Fruit fly (Drosophila melanogaster) whole organism, embryonic: ENCODE measurements around the gene Uggt.

Source experiments
- Aef1 ChIP-seq: fragments of 200-800 bp; sonication (Bioruptor generic); IDR thresholded peaks from 3 replicates; pipeline ENCODE4 v1.3.6; 2022; ENCODE audit warnings: missing biosample characterization, missing genetic modification characterization
- B-H2 ChIP-seq: fragments of 200-800 bp; sonication (Bioruptor generic); optimal IDR thresholded peaks from 2 replicates; lab custom pipeline; 2018; ENCODE audit warnings: missing biosample characterization, mild to moderate bottlenecking, missing genetic modification characterization
- Bgb ChIP-seq: fragments of 200-800 bp; sonication (Bioruptor generic); IDR thresholded peaks from 2 replicates; pipeline ENCODE4 v1.3.6; 2022; ENCODE audit warnings: missing biosample characterization, missing genetic modification characterization; ENCODE audit not compliant: partially characterized antibody
- Blimp-1 ChIP-seq: fragments of 200-800 bp; sonication (Bioruptor generic); optimal IDR thresholded peaks from 3 replicates; lab custom pipeline; 2018; ENCODE audit warnings: missing biosample characterization, missing genetic modification characterization, mild to moderate bottlenecking, moderate library complexity, missing genetic modification reagents
- CG11093 ChIP-seq: fragments of 200-800 bp; sonication (Bioruptor generic); IDR thresholded peaks from 3 replicates; pipeline ENCODE4 v1.3.6; 2022; ENCODE audit warnings: missing biosample characterization, missing genetic modification characterization
- CG12219 ChIP-seq: fragments of 200-800 bp; sonication (Bioruptor generic); optimal IDR thresholded peaks from 3 replicates; lab custom pipeline; 2018; ENCODE audit warnings: missing biosample characterization, mild to moderate bottlenecking, missing genetic modification characterization
- CG14441 ChIP-seq: fragments of 200-800 bp; sonication (Bioruptor generic); IDR thresholded peaks from 2 replicates; pipeline ENCODE4 v1.3.6; 2022; ENCODE audit warnings: missing biosample characterization, missing genetic modification characterization
- CG18011 ChIP-seq: fragments of 200-800 bp; sonication (Bioruptor generic); optimal IDR thresholded peaks from 2 replicates; lab custom pipeline; 2017; ENCODE audit warnings: missing biosample characterization, missing genetic modification characterization, mild to moderate bottlenecking, moderate library complexity, missing genotype
- CG30403 ChIP-seq: fragments of 200-800 bp; sonication (Bioruptor generic); optimal IDR thresholded peaks from 3 replicates; lab custom pipeline; 2016; ENCODE audit warnings: missing biosample characterization, missing genetic modification characterization
- CG31224 ChIP-seq: fragments of 200-800 bp; sonication (Bioruptor generic); IDR thresholded peaks from 2 replicates; pipeline ENCODE4 v1.3.6; 2022; ENCODE audit warnings: missing biosample characterization, missing genetic modification characterization
- CG3281 ChIP-seq: fragments of 200-800 bp; sonication (Bioruptor generic); optimal IDR thresholded peaks from 3 replicates; lab custom pipeline; 2017; ENCODE audit warnings: missing biosample characterization, mild to moderate bottlenecking, missing genetic modification characterization
- CG3726 ChIP-seq: fragments of 200-800 bp; sonication (Bioruptor generic); IDR thresholded peaks from 3 replicates; pipeline ENCODE4, ENCODE4 v1.3.6; 2022; ENCODE audit warnings: missing biosample characterization, missing genetic modification characterization
- CG4328 ChIP-seq: fragments of 200-800 bp; sonication (Bioruptor generic); optimal IDR thresholded peaks from 3 replicates; lab custom pipeline; 2017; ENCODE audit warnings: missing biosample characterization, missing genetic modification reagents, missing genetic modification characterization
- CG5180 ChIP-seq: fragments of 200-800 bp; sonication (Bioruptor generic); optimal IDR thresholded peaks from 3 replicates; lab custom pipeline; 2017; ENCODE audit warnings: missing biosample characterization, missing genetic modification characterization, mild to moderate bottlenecking, moderate library complexity, missing genetic modification reagents
- CG8089 ChIP-seq: fragments of 200-800 bp; sonication (Bioruptor generic); optimal IDR thresholded peaks from 3 replicates; lab custom pipeline; 2016; ENCODE audit warnings: missing biosample characterization, missing genetic modification characterization
- CG9609 ChIP-seq: fragments of 200-800 bp; sonication (Bioruptor generic); optimal IDR thresholded peaks from 3 replicates; lab custom pipeline; 2016; ENCODE audit warnings: missing biosample characterization, missing genetic modification characterization
- Dip3 ChIP-seq: fragments of 200-800 bp; sonication (Bioruptor generic); optimal IDR thresholded peaks from 3 replicates; lab custom pipeline; 2016; ENCODE audit warnings: missing biosample characterization, missing genetic modification characterization
- Dll ChIP-seq: fragments of 200-800 bp; sonication (Bioruptor generic); IDR thresholded peaks from 4 replicates; pipeline ENCODE4 v1.3.6; 2022; ENCODE audit warnings: missing biosample characterization, missing genetic modification characterization; ENCODE audit not compliant: partially characterized antibody
- Elba2 ChIP-seq: fragments of 200-800 bp; sonication (Bioruptor generic); optimal IDR thresholded peaks from 3 replicates; lab custom pipeline; 2016; ENCODE audit warnings: missing biosample characterization, missing genetic modification characterization
- Hmr ChIP-seq: fragments of 200-800 bp; sonication (Bioruptor generic); optimal IDR thresholded peaks from 3 replicates; lab custom pipeline; 2017; ENCODE audit warnings: mild to moderate bottlenecking, missing biosample characterization, missing genetic modification reagents, missing genetic modification characterization
- Hr39 ChIP-seq: fragments of >200 bp; optimal IDR thresholded peaks from 2 replicates; lab custom pipeline; 2017
- Lpt ChIP-seq: fragments of >200 bp; optimal IDR thresholded peaks from 2 replicates; lab custom pipeline; 2018; ENCODE audit warnings: missing biosample characterization, missing genetic modification characterization
- MBD-R2 ChIP-seq: fragments of 200-800 bp; sonication (Bioruptor generic); IDR thresholded peaks from 2 replicates; pipeline ENCODE4 v1.3.6; 2022; ENCODE audit warnings: missing biosample characterization, missing genetic modification characterization
- Mad ChIP-seq: fragments of 200-800 bp; sonication (Bioruptor generic); optimal IDR thresholded peaks from 2 replicates; lab custom pipeline; 2016; ENCODE audit warnings: missing biosample characterization, missing genetic modification characterization
- Neu2 ChIP-seq: fragments of 200-800 bp; sonication (Bioruptor generic); optimal IDR thresholded peaks from 3 replicates; lab custom pipeline; 2016; ENCODE audit warnings: missing biosample characterization, missing genetic modification characterization, borderline replicate concordance
- Vsx1 ChIP-seq: fragments of 200-800 bp; sonication (Bioruptor generic); optimal IDR thresholded peaks from 2 replicates; lab custom pipeline; 2017; ENCODE audit warnings: missing biosample characterization, mild to moderate bottlenecking, missing genetic modification characterization, missing genetic modification reagents
- YL-1 ChIP-seq: fragments of 200-800 bp; sonication (Bioruptor generic); optimal IDR thresholded peaks from 3 replicates; lab custom pipeline; 2017; ENCODE audit warnings: missing biosample characterization, mild to moderate bottlenecking, missing genetic modification characterization
- ato ChIP-seq: fragments of 200-800 bp; sonication (Bioruptor generic); IDR thresholded peaks from 2 replicates; pipeline ENCODE4 v1.3.6; 2022; ENCODE audit warnings: missing biosample characterization, missing genetic modification characterization; ENCODE audit not compliant: partially characterized antibody
- bowl ChIP-seq: fragments of 200-800 bp; sonication (Bioruptor generic); IDR thresholded peaks from 2 replicates; pipeline ENCODE4 v1.3.6; 2022; ENCODE audit warnings: missing biosample characterization, missing genetic modification characterization
- crc ChIP-seq: fragments of 200-800 bp; sonication (Bioruptor generic); optimal IDR thresholded peaks from 2 replicates; lab custom pipeline; 2016; ENCODE audit warnings: missing biosample characterization, missing genetic modification characterization
- dati ChIP-seq: fragments of 200-800 bp; sonication (Bioruptor generic); IDR thresholded peaks from 2 replicates; pipeline ENCODE4 v1.3.6; 2022; ENCODE audit warnings: missing biosample characterization, missing genetic modification characterization
- fd102C ChIP-seq: fragments of 200-800 bp; sonication (Bioruptor generic); optimal IDR thresholded peaks from 2 replicates; lab custom pipeline; 2018; ENCODE audit warnings: missing biosample characterization, mild to moderate bottlenecking, missing genetic modification characterization, moderate library complexity
- fd3F ChIP-seq: fragments of 200-800 bp; sonication (Bioruptor generic); optimal IDR thresholded peaks from 2 replicates; lab custom pipeline; 2018; ENCODE audit warnings: missing biosample characterization, mild to moderate bottlenecking, missing genetic modification characterization, moderate library complexity
- fd64A ChIP-seq: fragments of 200-800 bp; sonication (Bioruptor generic); optimal IDR thresholded peaks from 3 replicates; lab custom pipeline; 2018; ENCODE audit warnings: missing biosample characterization, mild to moderate bottlenecking, missing genetic modification characterization
- fru ChIP-seq: fragments of >200 bp; optimal IDR thresholded peaks from 2 replicates; lab custom pipeline; 2017
- h ChIP-seq: fragments of >200 bp; optimal IDR thresholded peaks from 2 replicates; lab custom pipeline; 2017
- ham ChIP-seq: fragments of 200-800 bp; sonication (Bioruptor generic); IDR thresholded peaks from 2 replicates; pipeline ENCODE4 v1.3.6; 2022; ENCODE audit warnings: missing biosample characterization, missing genetic modification characterization
- hkb ChIP-seq, 2 experiments: fragments of 200-800 bp in 1 of 2; fragments of >200 bp in 1 of 2; sonication (Bioruptor generic) in 1 of 2; IDR thresholded peaks in 1 of 2; optimal IDR thresholded peaks in 1 of 2; 2 replicates each; pipeline versions ENCODE4 v1.3.6 to Lab custom; 2017 to 2022; ENCODE audit warnings: missing biosample characterization in 1 of 2, missing genetic modification characterization in 1 of 2
- hth ChIP-seq: fragments of >200 bp; optimal IDR thresholded peaks from 2 replicates; lab custom pipeline; 2017; ENCODE audit warnings: inconsistent platforms
- lab ChIP-seq: fragments of 200-800 bp; sonication (Bioruptor generic); optimal IDR thresholded peaks from 3 replicates; lab custom pipeline; 2017; ENCODE audit warnings: missing biosample characterization, missing genetic modification characterization, mild to moderate bottlenecking, moderate library complexity, missing genetic modification reagents
- org-1 ChIP-seq: fragments of 200-800 bp; sonication (Bioruptor generic); optimal IDR thresholded peaks from 2 replicates; lab custom pipeline; 2017; ENCODE audit warnings: missing biosample characterization, missing genetic modification characterization
- pan ChIP-seq, 4 experiments: fragments of >200 bp in 3 of 4; fragments of 200-800 bp in 1 of 4; sonication (Bioruptor generic) in 1 of 4; optimal IDR thresholded peaks in 3 of 4; IDR thresholded peaks in 1 of 4; 2 replicates each; pipeline versions ENCODE4 v1.3.6 to Lab custom; 2017 to 2022; ENCODE audit warnings: missing biosample characterization in 2 of 4, missing genetic modification characterization in 2 of 4, mixed read lengths in 1 of 4
- pros ChIP-seq: fragments of 200-800 bp; sonication (Bioruptor generic); optimal IDR thresholded peaks from 3 replicates; lab custom pipeline; 2019; ENCODE audit warnings: missing biosample characterization, mild to moderate bottlenecking, missing genetic modification characterization, moderate library complexity
- pum ChIP-seq: fragments of 200-800 bp; sonication (Bioruptor generic); optimal IDR thresholded peaks from 2 replicates; lab custom pipeline; 2016; ENCODE audit warnings: missing biosample characterization, missing genetic modification characterization
- ranshi ChIP-seq: fragments of 200-800 bp; sonication (Bioruptor generic); IDR thresholded peaks from 2 replicates; pipeline ENCODE4 v1.3.6; 2022; ENCODE audit warnings: missing biosample characterization, missing genetic modification characterization
- repo ChIP-seq: fragments of 200-800 bp; sonication (Bioruptor generic); optimal IDR thresholded peaks from 2 replicates; lab custom pipeline; 2016; ENCODE audit warnings: missing biosample characterization, missing genetic modification characterization
- sens ChIP-seq: fragments of 200-800 bp; sonication (Bioruptor generic); peaks from one replicate; lab custom pipeline; 2016; ENCODE audit warnings: missing biosample characterization, missing genetic modification characterization
- sima ChIP-seq: fragments of 200-800 bp; sonication (Bioruptor generic); optimal IDR thresholded peaks from 2 replicates; lab custom pipeline; 2016; ENCODE audit warnings: missing biosample characterization, missing genetic modification characterization
- unc-4 ChIP-seq: fragments of 200-800 bp; sonication (Bioruptor generic); IDR thresholded peaks from 2 replicates; pipeline ENCODE4 v1.3.6; 2022; ENCODE audit warnings: missing biosample characterization, missing genetic modification characterization; ENCODE audit not compliant: partially characterized antibody
- zfh1 ChIP-seq: fragments of 200-800 bp; sonication (Bioruptor generic); IDR thresholded peaks from 3 replicates; pipeline ENCODE4 v1.3.6; 2022; ENCODE audit warnings: missing biosample characterization, missing genetic modification characterization
- zfh2 ChIP-seq: fragments of 200-800 bp; sonication (Bioruptor generic); optimal IDR thresholded peaks from 2 replicates; lab custom pipeline; 2016; ENCODE audit warnings: missing biosample characterization, missing genetic modification characterization

Gene Uggt

DNA sequence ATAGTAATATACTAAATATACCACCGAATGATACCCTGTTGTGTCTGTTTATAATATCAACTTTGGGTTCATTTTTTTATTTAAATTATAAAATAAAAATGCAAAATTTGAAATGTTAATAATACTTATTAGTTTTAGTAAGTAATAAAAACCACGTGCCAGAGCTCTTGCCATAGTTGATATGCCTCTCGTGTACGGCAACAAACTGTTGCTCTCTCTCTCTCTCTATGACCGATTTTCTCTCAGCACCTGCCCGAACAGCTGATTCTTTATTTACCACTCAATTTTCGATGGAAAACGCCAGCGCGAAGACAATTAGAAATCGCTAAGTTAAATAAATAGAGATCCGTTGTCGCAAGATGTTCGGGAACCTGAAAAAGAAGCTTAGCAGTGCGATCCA, 5.0 kb upstream of the Uggt start, which contains the start of gene Dysb (continued):
- TF ChIP-seq CG5180 (GFP tag; lab: Kevin White, UChicago) (peak; percentile 74), CG9609 (GFP tag; lab: Kevin White, UChicago) (peak; percentile 36), ato (GFP tag; lab: Robert Waterston, UW) (no peak), ranshi (GFP tag; lab: Robert Waterston, UW) (peak; percentile 81), CG11093 (GFP tag; lab: Robert Waterston, UW) (peak; percentile 63; the same call in 1 of the 3 replicates), repo (GFP tag; lab: Kevin White, UChicago) (no peak), Elba2 (GFP tag; lab: Kevin White, UChicago) (peak; percentile 44), bowl (GFP tag; lab: Robert Waterston, UW) (peak; percentile 78), dati (GFP tag; lab: Robert Waterston, UW) (peak; percentile 81), Neu2 (GFP tag; lab: Kevin White, UChicago) (no peak), crc (peak; percentile 42), sima (GFP tag; lab: Kevin White, UChicago) (no peak), MBD-R2 (peak; percentile 77), fd3F (peak; percentile 81), hth (lab: Kevin White, UChicago) (no peak), fd102C (GFP tag; lab: Kevin White, UChicago) (peak; percentile 41), h (lab: Kevin White, UChicago) (no peak), fd64A (GFP tag; lab: Kevin White, UChicago) (peak; percentile 52), CG4328 (GFP tag; lab: Kevin White, UChicago) (peak; percentile 82), CG12219 (peak; percentile 77), pan (optimal IDR thresholded peaks at IDR 0.05; lab: Kevin White, UChicago) (no peak), pan (GFP tag; optimal IDR thresholded peaks at IDR 0.05 in 1 of 2, IDR thresholded peaks at IDR 0.05 in 1 of 2) (peak in 1 of 2 experiments; percentile 93), Vsx1 (GFP tag; lab: Kevin White, UChicago) (peak; percentile 73), CG31224 (GFP tag; lab: Robert Waterston, UW) (peak; percentile 84), B-H2 (peak; percentile 76), CG8089 (no peak), Hr39 (lab: Kevin White, UChicago) (no peak), CG3281 (GFP tag; lab: Kevin White, UChicago) (peak; percentile 82), sens (GFP tag; lab: Kevin White, UChicago) (peak; percentile 97), pum (GFP tag; lab: Kevin White, UChicago) (peak; percentile 40), CG3726 (GFP tag; lab: Robert Waterston, UW) (no peak), Dip3 (GFP tag; lab: Kevin White, UChicago) (peak; percentile 39), Lpt (GFP tag; lab: Kevin White, UChicago) (no peak), unc-4 (peak; percentile 24; the same call in 1 of the 2 replicates), zfh2 (peak; percentile 61), org-1 (peak; percentile 45), Dll (GFP tag; lab: Robert Waterston, UW) (peak; percentile 60; the same call in 3 of the 4 replicates), lab (GFP tag; lab: Kevin White, UChicago) (peak; percentile 95), Hmr (GFP tag; lab: Kevin White, UChicago) (peak; percentile 91), hkb (optimal IDR thresholded peaks at IDR 0.05; lab: Kevin White, UChicago) (no peak), hkb (GFP tag; IDR thresholded peaks at IDR 0.05; lab: Robert Waterston, UW) (peak; percentile 95), Mad (peak; percentile 63), YL-1 (GFP tag; lab: Kevin White, UChicago) (peak; percentile 66), Bgb (no peak), CG14441 (GFP tag; lab: Robert Waterston, UW) (peak; percentile 90), Aef1 (GFP tag; lab: Robert Waterston, UW) (peak; percentile 78), Blimp-1 (GFP tag; lab: Kevin White, UChicago) (peak; percentile 88), fru (no peak), ham (GFP tag; lab: Robert Waterston, UW) (no peak), pros (no peak), CG18011 (GFP tag; lab: Kevin White, UChicago) (peak; percentile 64), CG30403 (GFP tag; lab: Kevin White, UChicago) (peak; percentile 84), zfh1 (GFP tag; lab: Robert Waterston, UW) (peak; percentile 93)
